Fruit fly (Drosophila melanogaster) whole organism, prepupa: Measurements from ENCODE around the gene CG45064.

Experiments
- Blimp-1 ChIP-seq: fragments of 200-800 bp; sonication (Bioruptor generic); optimal IDR thresholded peaks from 3 replicates; lab custom pipeline; 2017; ENCODE audit warnings: missing biosample characterization, missing genetic modification characterization, mild to moderate bottlenecking, moderate library complexity, missing genetic modification reagents
- CG10631 ChIP-seq: fragments of 200-800 bp; sonication (Bioruptor generic); optimal IDR thresholded peaks from 2 replicates; lab custom pipeline; 2016; ENCODE audit warnings: missing biosample characterization, missing genetic modification characterization
- CG10669 ChIP-seq: fragments of 200-800 bp; sonication (Bioruptor generic); optimal IDR thresholded peaks from 3 replicates; lab custom pipeline; 2018; ENCODE audit warnings: missing biosample characterization, mild to moderate bottlenecking, missing genetic modification characterization, moderate library complexity
- CG11294 ChIP-seq: fragments of 200-800 bp; sonication (Bioruptor generic); IDR thresholded peaks from 2 replicates; pipeline ENCODE4 v1.3.6; 2022; ENCODE audit warnings: missing biosample characterization, missing genetic modification characterization
- CG11762 ChIP-seq: fragments of 200-800 bp; sonication (Bioruptor generic); optimal IDR thresholded peaks from 3 replicates; lab custom pipeline; 2016; ENCODE audit warnings: missing biosample characterization, missing genetic modification characterization; ENCODE audit not compliant: insufficient read depth
- CG11902 ChIP-seq: fragments of 200-800 bp; sonication (Bioruptor generic); optimal IDR thresholded peaks from 3 replicates; lab custom pipeline; 2016; ENCODE audit warnings: missing biosample characterization, missing genetic modification characterization
- CG15336 ChIP-seq: fragments of 200-800 bp; sonication (Bioruptor generic); IDR thresholded peaks from 2 replicates; pipeline ENCODE4 v1.3.6; 2022; ENCODE audit warnings: missing biosample characterization, missing genetic modification characterization
- CG1621 ChIP-seq: fragments of 200-800 bp; sonication (Bioruptor generic); optimal IDR thresholded peaks from 3 replicates; lab custom pipeline; 2018; ENCODE audit warnings: missing biosample characterization, mild to moderate bottlenecking, missing genetic modification characterization
- CG16779 ChIP-seq: fragments of 200-800 bp; sonication (Bioruptor generic); optimal IDR thresholded peaks from 3 replicates; lab custom pipeline; 2017; ENCODE audit warnings: missing biosample characterization, mild to moderate bottlenecking, missing genetic modification characterization
- CG3032 ChIP-seq: fragments of 200-800 bp; optimal IDR thresholded peaks from 2 replicates; lab custom pipeline; 2019; ENCODE audit warnings: missing biosample characterization, mild to moderate bottlenecking, missing genetic modification characterization, moderate library complexity
- CG32006 ChIP-seq: fragments of 200-800 bp; sonication (Bioruptor generic); optimal IDR thresholded peaks from 3 replicates; lab custom pipeline; 2017; ENCODE audit warnings: missing biosample characterization, mild to moderate bottlenecking, missing genetic modification characterization
- CG34406 ChIP-seq: fragments of 200-800 bp; sonication (Bioruptor generic); optimal IDR thresholded peaks from 3 replicates; lab custom pipeline; 2016; ENCODE audit warnings: missing biosample characterization, missing genetic modification characterization
- CG3919 ChIP-seq: fragments of 200-800 bp; sonication (Bioruptor generic); optimal IDR thresholded peaks from 3 replicates; lab custom pipeline; 2016; ENCODE audit warnings: missing biosample characterization, missing genetic modification characterization
- CG4318 ChIP-seq: fragments of 200-800 bp; sonication (Bioruptor generic); optimal IDR thresholded peaks from 3 replicates; lab custom pipeline; 2017; ENCODE audit warnings: missing biosample characterization, mild to moderate bottlenecking, missing genetic modification characterization
- CG6163 ChIP-seq: fragments of 200-800 bp; sonication (Bioruptor generic); IDR thresholded peaks from 3 replicates; pipeline ENCODE4 v1.3.6; 2022; ENCODE audit warnings: missing biosample characterization, missing genetic modification characterization
- CG6276 ChIP-seq: fragments of 200-800 bp; sonication (Bioruptor generic); optimal IDR thresholded peaks from 2 replicates; lab custom pipeline; 2017; ENCODE audit warnings: missing biosample characterization, mild to moderate bottlenecking, missing genetic modification characterization
- CG6792 ChIP-seq: fragments of 200-800 bp; sonication (Bioruptor generic); optimal IDR thresholded peaks from 3 replicates; lab custom pipeline; 2016; ENCODE audit warnings: missing biosample characterization, missing genetic modification characterization
- CG6808 ChIP-seq: fragments of 200-800 bp; sonication (Bioruptor generic); optimal IDR thresholded peaks from 3 replicates; lab custom pipeline; 2017; ENCODE audit warnings: missing biosample characterization, missing genetic modification characterization, mild to moderate bottlenecking, moderate library complexity, missing genetic modification reagents
- CG7368 ChIP-seq: fragments of 200-800 bp; sonication (Bioruptor generic); optimal IDR thresholded peaks from 3 replicates; lab custom pipeline; 2016; ENCODE audit warnings: missing biosample characterization, missing genetic modification characterization
- CG8119 ChIP-seq: fragments of 200-800 bp; sonication (Bioruptor generic); IDR thresholded peaks from 3 replicates; pipeline ENCODE4 v1.3.6; 2022; ENCODE audit warnings: missing biosample characterization, missing genetic modification characterization
- CG8319 ChIP-seq: fragments of 200-800 bp; sonication (Bioruptor generic); optimal IDR thresholded peaks from 3 replicates; lab custom pipeline; 2016; ENCODE audit warnings: missing biosample characterization, missing genetic modification characterization
- CG8632 ChIP-seq: fragments of 200-800 bp; sonication (Bioruptor generic); optimal IDR thresholded peaks from 3 replicates; lab custom pipeline; 2016; ENCODE audit warnings: missing biosample characterization, missing genetic modification characterization
- CG9139 ChIP-seq: fragments of 200-800 bp; sonication (Bioruptor generic); optimal IDR thresholded peaks from 3 replicates; lab custom pipeline; 2017; ENCODE audit warnings: missing biosample characterization, mild to moderate bottlenecking, missing genetic modification characterization
- Eip75B ChIP-seq: fragments of 200-800 bp; sonication (Bioruptor generic); optimal IDR thresholded peaks from 3 replicates; lab custom pipeline; 2016; ENCODE audit warnings: missing biosample characterization, missing genetic modification characterization
- Eip78C ChIP-seq: fragments of 200-800 bp; sonication (Bioruptor generic); peaks from one replicate; lab custom pipeline; 2016; ENCODE audit warnings: missing biosample characterization, missing genetic modification characterization
- Ets21C ChIP-seq: fragments of 200-800 bp; sonication (Bioruptor generic); optimal IDR thresholded peaks from 3 replicates; lab custom pipeline; 2016; ENCODE audit warnings: missing biosample characterization, missing genetic modification characterization
- Ets96B ChIP-seq: fragments of 200-800 bp; optimal IDR thresholded peaks from 2 replicates; lab custom pipeline; 2019; ENCODE audit warnings: missing biosample characterization, mild to moderate bottlenecking, missing genetic modification characterization, moderate library complexity
- Gug ChIP-seq: fragments of 200-800 bp; sonication (Bioruptor generic); IDR thresholded peaks from 2 replicates; pipeline ENCODE4 v1.3.6; 2022; ENCODE audit warnings: missing biosample characterization, missing genetic modification characterization
- Hr39 ChIP-seq: fragments of 200-800 bp; sonication (Bioruptor generic); optimal IDR thresholded peaks from 2 replicates; lab custom pipeline; 2016; ENCODE audit warnings: missing biosample characterization, missing genetic modification characterization
- Hr4 ChIP-seq: fragments of 200-800 bp; sonication (Bioruptor generic); optimal IDR thresholded peaks from 3 replicates; lab custom pipeline; 2016; ENCODE audit warnings: missing biosample characterization, missing genetic modification characterization
- Lpt ChIP-seq: fragments of 200-800 bp; sonication (Bioruptor generic); optimal IDR thresholded peaks from 3 replicates; lab custom pipeline; 2016; ENCODE audit warnings: missing biosample characterization, missing genetic modification characterization
- OdsH ChIP-seq: fragments of 200-800 bp; sonication (Bioruptor generic); optimal IDR thresholded peaks from 3 replicates; lab custom pipeline; 2016; ENCODE audit warnings: missing biosample characterization, missing genetic modification characterization
- Smox ChIP-seq: fragments of 200-800 bp; sonication (Bioruptor generic); optimal IDR thresholded peaks from 3 replicates; lab custom pipeline; 2016; ENCODE audit warnings: missing biosample characterization, missing genetic modification characterization
- Sox102F ChIP-seq: fragments of 200-800 bp; sonication (Bioruptor generic); optimal IDR thresholded peaks from 2 replicates; lab custom pipeline; 2016; ENCODE audit warnings: missing biosample characterization, mild to moderate bottlenecking, missing genetic modification characterization
- Sox15 ChIP-seq: fragments of 200-800 bp; sonication (Bioruptor generic); optimal IDR thresholded peaks from 3 replicates; lab custom pipeline; 2016; ENCODE audit warnings: missing biosample characterization, missing genetic modification characterization
- achi ChIP-seq: fragments of 200-800 bp; sonication (Bioruptor generic); optimal IDR thresholded peaks from 3 replicates; lab custom pipeline; 2016; ENCODE audit warnings: missing biosample characterization, missing genetic modification characterization
- acj6 ChIP-seq: fragments of 200-800 bp; sonication (Bioruptor generic); optimal IDR thresholded peaks from 3 replicates; lab custom pipeline; 2016; ENCODE audit warnings: missing biosample characterization, missing genetic modification characterization
- dac ChIP-seq: fragments of 200-800 bp; sonication (Bioruptor generic); optimal IDR thresholded peaks from 2 replicates; lab custom pipeline; 2017; ENCODE audit warnings: missing biosample characterization, mild to moderate bottlenecking, missing genetic modification characterization
- dsx ChIP-seq: fragments of 200-800 bp; optimal IDR thresholded peaks from 3 replicates; lab custom pipeline; 2019; ENCODE audit warnings: missing biosample characterization, mild to moderate bottlenecking, missing genetic modification characterization, moderate library complexity; ENCODE audit not compliant: poor library complexity, severe bottlenecking
- eg ChIP-seq: fragments of 200-800 bp; sonication (Bioruptor generic); IDR thresholded peaks from 3 replicates; pipeline ENCODE4 v1.3.6; 2022; ENCODE audit warnings: missing biosample characterization, missing genetic modification characterization
- fd59A ChIP-seq: fragments of 200-800 bp; sonication (Bioruptor generic); optimal IDR thresholded peaks from 2 replicates; lab custom pipeline; 2017; ENCODE audit warnings: missing biosample characterization, mild to moderate bottlenecking, missing genetic modification characterization, missing genetic modification reagents
- fd85E ChIP-seq: fragments of 200-800 bp; sonication (Bioruptor generic); optimal IDR thresholded peaks from 3 replicates; lab custom pipeline; 2016; ENCODE audit warnings: missing biosample characterization, missing genetic modification characterization
- fkh ChIP-seq: fragments of 200-800 bp; sonication (Bioruptor generic); optimal IDR thresholded peaks from 3 replicates; lab custom pipeline; 2017; ENCODE audit warnings: missing biosample characterization, mild to moderate bottlenecking, missing genetic modification characterization, moderate library complexity
- lz ChIP-seq: fragments of 200-800 bp; sonication (Bioruptor generic); optimal IDR thresholded peaks from 3 replicates; lab custom pipeline; 2016; ENCODE audit warnings: missing biosample characterization, missing genetic modification characterization
- net ChIP-seq: fragments of 200-800 bp; sonication (Bioruptor generic); optimal IDR thresholded peaks from 3 replicates; lab custom pipeline; 2016; ENCODE audit warnings: missing biosample characterization, missing genetic modification characterization
- salr ChIP-seq, 2 experiments: fragments of 200-800 bp; sonication (Bioruptor generic); optimal IDR thresholded peaks; 3 replicates each; lab custom pipeline; 2016 to 2018; ENCODE audit warnings: missing biosample characterization in 2 of 2, missing genetic modification characterization in 2 of 2, mild to moderate bottlenecking in 1 of 2
- ss ChIP-seq, 2 experiments: fragments of 200-800 bp; sonication (Bioruptor generic); optimal IDR thresholded peaks; 2 replicates in 1 of 2; 3 replicates in 1 of 2; lab custom pipeline; 2017 to 2018; ENCODE audit warnings: mild to moderate bottlenecking in 2 of 2, missing biosample characterization in 2 of 2, missing genetic modification characterization in 2 of 2, moderate library complexity in 1 of 2
- svp ChIP-seq: fragments of 200-800 bp; sonication (Bioruptor generic); peaks from one replicate; lab custom pipeline; 2016; ENCODE audit warnings: missing biosample characterization, missing genetic modification characterization

CG45064 gene

DNA sequence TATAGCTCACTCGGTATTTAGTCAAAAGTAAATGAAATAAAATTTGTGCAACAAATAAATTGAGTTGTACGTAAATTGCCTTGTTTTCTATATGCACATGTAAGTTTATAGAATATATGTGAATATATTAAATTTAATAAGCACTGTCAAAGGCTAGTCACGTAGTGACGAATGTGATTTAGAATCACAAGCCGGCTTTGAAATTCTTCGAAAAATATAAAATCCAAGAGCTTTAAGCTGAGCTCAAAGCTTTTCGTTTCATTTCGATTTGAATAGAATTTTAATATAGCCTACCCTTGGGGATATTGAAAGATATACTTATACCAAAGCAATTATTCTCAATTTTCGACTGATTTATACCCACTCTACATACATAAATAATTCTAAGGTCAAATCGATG lies 32.3 kb downstream of the CG45064 start:
- TF ChIP-seq fd85E (GFP tag; lab: Kevin White, UChicago) (no peak), Hr39 (GFP tag; lab: Kevin White, UChicago) (no peak), Hr4 (GFP tag; lab: Kevin White, UChicago) (no peak), Sox102F (no peak), CG10669 (GFP tag; lab: Kevin White, UChicago) (no peak), CG6276 (no peak), achi (GFP tag; lab: Kevin White, UChicago) (no peak), OdsH (GFP tag; lab: Kevin White, UChicago) (no peak), eg (GFP tag; lab: Robert Waterston, UW) (no peak), CG32006 (no peak), CG16779 (tag; lab: Kevin White, UChicago) (no peak), Sox15 (GFP tag; lab: Kevin White, UChicago) (no peak)

DNA sequence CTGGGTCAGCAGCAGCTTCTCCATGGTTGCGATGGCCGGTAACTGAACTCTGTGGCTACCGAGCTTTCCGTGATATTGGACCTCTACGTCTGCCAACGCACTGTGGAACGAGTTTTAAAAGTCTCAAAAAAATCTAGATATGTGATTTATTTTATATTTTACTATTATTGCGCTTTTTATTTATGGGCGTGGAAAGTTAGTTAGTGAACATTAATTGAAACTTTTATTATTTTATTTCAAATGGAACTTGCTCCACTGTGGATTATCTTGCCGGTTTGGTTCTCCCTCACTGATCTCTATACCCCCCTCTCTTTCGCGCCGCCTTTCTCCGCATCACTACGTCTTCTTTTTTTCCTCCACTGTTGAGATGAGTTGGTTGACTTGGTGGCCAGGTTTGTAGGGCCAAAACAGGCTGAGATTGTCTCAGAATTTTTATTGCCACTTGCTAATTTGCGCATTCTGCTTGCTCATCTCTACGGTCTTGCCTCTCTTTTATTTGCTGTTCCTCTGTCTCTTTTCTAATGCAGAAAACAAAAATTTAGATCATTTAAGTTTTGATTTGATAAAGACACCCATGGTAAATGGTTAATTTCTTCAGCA lies 33.5 kb downstream of the CG45064 start, which contains the start of gene CG9522:
Gene CG9522 (minus strand): TSS at position 54 of the 600 bp plus-strand sequence.
- TF ChIP-seq net (GFP tag; lab: Kevin White, UChicago) (peak; percentile 82), Blimp-1 (GFP tag; lab: Kevin White, UChicago) (peak; percentile 21), Lpt (GFP tag; lab: Kevin White, UChicago) (peak; percentile 87), CG15336 (GFP tag; lab: Robert Waterston, UW) (peak; percentile 92), CG8632 (GFP tag; lab: Kevin White, UChicago) (peak; percentile 80), CG7368 (peak; percentile 70), dac (peak; percentile 63), ss (GFP tag; optimal IDR thresholded peaks at IDR 0.05; lab: Kevin White, UChicago) (peak; percentile 85), CG4318 (peak; percentile 83), CG8319 (GFP tag; lab: Kevin White, UChicago) (peak; percentile 76), CG6792 (GFP tag; lab: Kevin White, UChicago) (peak; percentile 86), Eip78C (GFP tag; lab: Kevin White, UChicago) (peak; percentile 98), CG11762 (GFP tag; lab: Kevin White, UChicago) (peak; percentile 85), Eip75B (GFP tag; lab: Kevin White, UChicago) (peak; percentile 90), Ets96B (tag; lab: Kevin White, UChicago) (peak; percentile 85), Gug (GFP tag; lab: Robert Waterston, UW) (peak; percentile 77), fd85E (GFP tag; lab: Kevin White, UChicago) (peak; percentile 11), Hr4 (GFP tag; lab: Kevin White, UChicago) (peak; percentile 85), CG16779 (tag; lab: Kevin White, UChicago) (peak; percentile 70), CG8119 (peak; percentile 90), CG32006 (peak; percentile 92), CG10669 (GFP tag; lab: Kevin White, UChicago) (peak; percentile 78), CG11294 (GFP tag; lab: Robert Waterston, UW) (peak; percentile 66), CG6808 (GFP tag; lab: Kevin White, UChicago) (peak; percentile 86), CG10631 (GFP tag; lab: Kevin White, UChicago) (peak; percentile 90), fkh (GFP tag; lab: Kevin White, UChicago) (no peak), eg (GFP tag; lab: Robert Waterston, UW) (peak; percentile 82), CG9139 (GFP tag; lab: Kevin White, UChicago) (peak; percentile 82), CG6163 (GFP tag; lab: Robert Waterston, UW) (peak; percentile 95), fd59A (GFP tag; lab: Kevin White, UChicago) (peak; percentile 76), lz (peak; percentile 79), CG11902 (peak; percentile 49), CG1621 (tag; lab: Kevin White, UChicago) (peak; percentile 78), CG3032 (tag; lab: Kevin White, UChicago) (peak; percentile 75), CG3919 (peak; percentile 92), Smox (GFP tag; lab: Kevin White, UChicago) (peak; percentile 74), achi (GFP tag; lab: Kevin White, UChicago) (peak; percentile 91), svp (GFP tag; lab: Kevin White, UChicago) (peak; percentile 85), OdsH (GFP tag; lab: Kevin White, UChicago) (peak; percentile 88), salr (GFP tag; optimal IDR thresholded peaks at IDR 0.05; lab: Kevin White, UChicago) (peak; percentile 52 to 85), dsx (GFP tag; lab: Kevin White, UChicago) (peak; percentile 81), acj6 (GFP tag; lab: Kevin White, UChicago) (peak; percentile 89), CG34406 (GFP tag; lab: Kevin White, UChicago) (peak; percentile 80), Ets21C (GFP tag; lab: Kevin White, UChicago) (peak; percentile 53)
